ENCODE assay signal across 5 fruit fly cellular contexts in the genomic region with DNA sequence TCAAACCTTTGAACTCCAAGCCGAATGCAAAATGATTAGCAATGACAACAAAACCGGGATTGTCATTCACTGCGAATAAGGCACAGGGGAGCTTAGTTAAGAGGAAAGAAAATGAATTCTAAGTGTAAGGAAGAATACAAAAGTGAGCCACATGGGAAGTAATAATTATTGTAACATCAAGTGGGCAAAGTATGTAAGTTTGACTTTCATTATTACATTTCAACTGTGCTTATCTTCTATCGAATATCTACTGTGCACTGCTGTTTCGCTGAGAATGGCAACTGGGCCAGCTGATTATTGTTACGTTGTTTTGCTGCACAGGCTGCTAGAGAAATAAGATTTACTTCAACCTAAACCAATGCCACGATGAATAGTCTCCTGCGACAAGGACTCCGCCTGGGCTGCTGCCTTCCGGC.
TF ChIP-seq lines count a peak whose summit lies in the region.

Gene CG7601 (minus strand): TSS at position 68 of the 416 bp plus-strand sequence.
Gene CIA30 (plus strand): TSS at position 288 of the 416 bp plus-strand sequence.

- peak; percentile 63 for TF ChIP-seq CTCF in whole organism, embryonic (GFP tag; optimal IDR thresholded peaks at IDR 0.05; lab: Kevin White, UChicago)

TF ChIP-seq in whole organism, adult, 20 proteins besides CTCF, POLR2A, EP300 and RAD21 (continues in another document):
- TF ChIP-seq CG5204 (GFP tag; optimal IDR thresholded peaks at IDR 0.05; lab: Kevin White, UChicago): peak; percentile 98
- peak; percentile 99 for TF ChIP-seq CG1620 (GFP tag; optimal IDR thresholded peaks at IDR 0.05; lab: Kevin White, UChicago)
- TF ChIP-seq CG7101 (tag; optimal IDR thresholded peaks at IDR 0.05; lab: Kevin White, UChicago): peak; percentile 99
- TF ChIP-seq toe (GFP tag; optimal IDR thresholded peaks at IDR 0.05; lab: Kevin White, UChicago): peak; percentile 100
- TF ChIP-seq bab1 (GFP tag; optimal IDR thresholded peaks at IDR 0.05; lab: Kevin White, UChicago): peak; percentile 98
- peak; percentile 98 for TF ChIP-seq CG33017 (tag; optimal IDR thresholded peaks at IDR 0.05; lab: Kevin White, UChicago)
- TF ChIP-seq tj (GFP tag; optimal IDR thresholded peaks at IDR 0.05; lab: Kevin White, UChicago): peak; percentile 83
- no peak for TF ChIP-seq kay (GFP tag; lab: Kevin White, UChicago; ENCODE audit: borderline replicate concordance)
- peak; percentile 96 for TF ChIP-seq Mnt (GFP tag; optimal IDR thresholded peaks at IDR 0.05; lab: Kevin White, UChicago)
- TF ChIP-seq CG11617 (GFP tag; optimal IDR thresholded peaks at IDR 0.05; lab: Kevin White, UChicago): peak; percentile 96
- TF ChIP-seq CG14711 (tag; optimal IDR thresholded peaks at IDR 0.05; lab: Kevin White, UChicago): peak; percentile 95
- TF ChIP-seq pad (GFP tag; optimal IDR thresholded peaks at IDR 0.05; lab: Kevin White, UChicago): peak; percentile 92
- peak; percentile 100 for TF ChIP-seq Hr96 (GFP tag; optimal IDR thresholded peaks at IDR 0.05; lab: Kevin White, UChicago)
- peak; percentile 98 for TF ChIP-seq Crg-1 (GFP tag; optimal IDR thresholded peaks at IDR 0.05; lab: Kevin White, UChicago)
- TF ChIP-seq CG12768 (GFP tag; optimal IDR thresholded peaks at IDR 0.05; lab: Kevin White, UChicago): peak; percentile 99
- TF ChIP-seq Clk (GFP tag; optimal IDR thresholded peaks at IDR 0.05; lab: Kevin White, UChicago): peak; percentile 97

TF ChIP-seq in whole organism, embryonic, 481 proteins besides CTCF, POLR2A, EP300 and RAD21 (continues in another document):
- peak; percentile 100 for TF ChIP-seq cas (GFP tag; IDR thresholded peaks at IDR 0.05; lab: Robert Waterston, UW)
- TF ChIP-seq CG10321 (GFP tag; IDR thresholded peaks at IDR 0.05; lab: Robert Waterston, UW): peak; percentile 90
- peak; percentile 96 for TF ChIP-seq CG12299 (tag; optimal IDR thresholded peaks at IDR 0.05; lab: Kevin White, UChicago)
- peak; percentile 93 for TF ChIP-seq Usf (GFP tag; optimal IDR thresholded peaks at IDR 0.05; lab: Kevin White, UChicago)
- peak; percentile 94 for TF ChIP-seq NC2α (GFP tag; optimal IDR thresholded peaks at IDR 0.05; lab: Kevin White, UChicago)
- TF ChIP-seq Mad (GFP tag; optimal IDR thresholded peaks at IDR 0.05; lab: Kevin White, UChicago): peak; percentile 97
- TF ChIP-seq twi (tag; optimal IDR thresholded peaks at IDR 0.05; lab: Kevin White, UChicago): no peak
- TF ChIP-seq zen2 (GFP tag; IDR thresholded peaks at IDR 0.05; lab: Robert Waterston, UW; ENCODE audit: partially characterized antibody): no peak
- TF ChIP-seq CG14710 (tag; optimal IDR thresholded peaks at IDR 0.05; lab: Kevin White, UChicago): peak; percentile 96
- TF ChIP-seq B-H2 (GFP tag; optimal IDR thresholded peaks at IDR 0.05; lab: Kevin White, UChicago): peak; percentile 98
- peak; percentile 85 for TF ChIP-seq CG2202 (tag; optimal IDR thresholded peaks at IDR 0.05; lab: Kevin White, UChicago)
- TF ChIP-seq Bgb (GFP tag; IDR thresholded peaks at IDR 0.05; lab: Robert Waterston, UW; ENCODE audit: partially characterized antibody): peak; percentile 33; the same call in 1 of the 2 replicates
- peak in 1 of 3 experiments; percentile 91 for TF ChIP-seq Stat92E (GFP tag; optimal IDR thresholded peaks at IDR 0.05; lab: Kevin White, UChicago)
- peak; percentile 94 for TF ChIP-seq Neu2 (GFP tag; optimal IDR thresholded peaks at IDR 0.05; lab: Kevin White, UChicago; ENCODE audit: borderline replicate concordance)
- peak; percentile 100 for TF ChIP-seq row (GFP tag; IDR thresholded peaks at IDR 0.05; lab: Robert Waterston, UW)
- no peak for TF ChIP-seq CG14860 (GFP tag; IDR thresholded peaks at IDR 0.05; lab: Robert Waterston, UW; ENCODE audit: partially characterized antibody)

TF ChIP-seq in whole organism, prepupa, 60 proteins besides CTCF, POLR2A, EP300 and RAD21 (continues in another document):
- peak; percentile 99 for TF ChIP-seq lz (GFP tag; optimal IDR thresholded peaks at IDR 0.05; lab: Kevin White, UChicago)
- TF ChIP-seq CG31627 (GFP tag; optimal IDR thresholded peaks at IDR 0.05; lab: Kevin White, UChicago): peak; percentile 99
- peak; percentile 98 for TF ChIP-seq CG6276 (GFP tag; optimal IDR thresholded peaks at IDR 0.05; lab: Kevin White, UChicago)
- TF ChIP-seq achi (GFP tag; optimal IDR thresholded peaks at IDR 0.05; lab: Kevin White, UChicago): peak; percentile 98
- TF ChIP-seq CG8119 (GFP tag; IDR thresholded peaks at IDR 0.05; lab: Robert Waterston, UW): peak; percentile 100
- TF ChIP-seq CG4318 (GFP tag; optimal IDR thresholded peaks at IDR 0.05; lab: Kevin White, UChicago): peak; percentile 97
- peak; percentile 100 for TF ChIP-seq CG6163 (GFP tag; IDR thresholded peaks at IDR 0.05; lab: Robert Waterston, UW)
- peak; percentile 96 to 98 for TF ChIP-seq ss (GFP tag; optimal IDR thresholded peaks at IDR 0.05; lab: Kevin White, UChicago)
- TF ChIP-seq CG6854 (GFP tag; optimal IDR thresholded peaks at IDR 0.05; lab: Kevin White, UChicago): peak; percentile 97
- TF ChIP-seq CG8319 (GFP tag; optimal IDR thresholded peaks at IDR 0.05; lab: Kevin White, UChicago): peak; percentile 99
- peak; percentile 98 for TF ChIP-seq net (GFP tag; optimal IDR thresholded peaks at IDR 0.05; lab: Kevin White, UChicago)
- TF ChIP-seq Hr38 (GFP tag; optimal IDR thresholded peaks at IDR 0.05; lab: Kevin White, UChicago): peak; percentile 98
- TF ChIP-seq Sox14 (GFP tag; optimal IDR thresholded peaks at IDR 0.05; lab: Kevin White, UChicago): peak; percentile 99
- peak; percentile 95 for TF ChIP-seq CG16779 (tag; optimal IDR thresholded peaks at IDR 0.05; lab: Kevin White, UChicago)
- peak; percentile 97 for TF ChIP-seq CG8632 (GFP tag; optimal IDR thresholded peaks at IDR 0.05; lab: Kevin White, UChicago)
- peak; percentile 98 for TF ChIP-seq Ets96B (tag; optimal IDR thresholded peaks at IDR 0.05; lab: Kevin White, UChicago)
- TF ChIP-seq fkh (GFP tag; optimal IDR thresholded peaks at IDR 0.05; lab: Kevin White, UChicago): no peak
- peak; percentile 99 for TF ChIP-seq Sox15 (GFP tag; optimal IDR thresholded peaks at IDR 0.05; lab: Kevin White, UChicago)

TF ChIP-seq in whole organism, pupa, 21 proteins besides CTCF, POLR2A, EP300 and RAD21 (continues in another document):
- TF ChIP-seq CG10348 (GFP tag; IDR thresholded peaks at IDR 0.05; lab: Robert Waterston, UW) (peak; percentile 100), CG9948 (tag; optimal IDR thresholded peaks at IDR 0.05; lab: Kevin White, UChicago) (peak; percentile 98), CG4496 (GFP tag; IDR thresholded peaks at IDR 0.05; lab: Robert Waterston, UW) (peak; percentile 100), CG32121 (GFP tag; IDR thresholded peaks at IDR 0.05; lab: Robert Waterston, UW) (peak; percentile 100), CG15710 (tag; optimal IDR thresholded peaks at IDR 0.05; lab: Kevin White, UChicago) (peak; percentile 99), fd96Ca (GFP tag; IDR thresholded peaks at IDR 0.05; lab: Robert Waterston, UW) (peak; percentile 100), CG8301 (tag; optimal IDR thresholded peaks at IDR 0.05; lab: Kevin White, UChicago) (peak; percentile 98), CG17806 (tag; optimal IDR thresholded peaks at IDR 0.05; lab: Kevin White, UChicago) (peak; percentile 99), D1 (tag; optimal IDR thresholded peaks at IDR 0.05; lab: Kevin White, UChicago) (no peak), Pif1B (GFP tag; optimal IDR thresholded peaks at IDR 0.05; lab: Kevin White, UChicago) (peak; percentile 98), CG8159 (tag; optimal IDR thresholded peaks at IDR 0.05; lab: Kevin White, UChicago) (peak; percentile 98), Pif1A (GFP tag; optimal IDR thresholded peaks at IDR 0.05; lab: Kevin White, UChicago) (peak; percentile 100), CG13204 (GFP tag; optimal IDR thresholded peaks at IDR 0.05; lab: Kevin White, UChicago) (no peak), CG34367 (tag; optimal IDR thresholded peaks at IDR 0.05; lab: Kevin White, UChicago) (peak; percentile 96), CG12605 (GFP tag; IDR thresholded peaks at IDR 0.05; lab: Robert Waterston, UW) (peak; percentile 100), Ets98B (GFP tag; IDR thresholded peaks at IDR 0.05; lab: Robert Waterston, UW) (peak; percentile 100), gl (tag; optimal IDR thresholded peaks at IDR 0.05; lab: Kevin White, UChicago) (peak; percentile 98), CG14655 (GFP tag; optimal IDR thresholded peaks at IDR 0.05; lab: Kevin White, UChicago) (peak; percentile 99), rn (GFP tag; IDR thresholded peaks at IDR 0.05; lab: Robert Waterston, UW) (peak; percentile 100), EcR (GFP tag; optimal IDR thresholded peaks at IDR 0.05; lab: Kevin White, UChicago) (peak; percentile 61)

TF ChIP-seq in whole organism, wandering third instar larva, 38 proteins besides CTCF, POLR2A, EP300 and RAD21 (continues in another document):
- TF ChIP-seq h (GFP tag; optimal IDR thresholded peaks at IDR 0.05; lab: Kevin White, UChicago): peak; percentile 99
- no peak for TF ChIP-seq tai (GFP tag; optimal IDR thresholded peaks at IDR 0.05; lab: Kevin White, UChicago)
- no peak for TF ChIP-seq usp (GFP tag; optimal IDR thresholded peaks at IDR 0.05; lab: Kevin White, UChicago)
- TF ChIP-seq OdsH (GFP tag; optimal IDR thresholded peaks at IDR 0.05; lab: Kevin White, UChicago): peak; percentile 98
- TF ChIP-seq Dfd (GFP tag; optimal IDR thresholded peaks at IDR 0.05; lab: Kevin White, UChicago): peak; percentile 98
- TF ChIP-seq lola (GFP tag; optimal IDR thresholded peaks at IDR 0.05; lab: Kevin White, UChicago): no peak
- TF ChIP-seq brk (GFP tag; optimal IDR thresholded peaks at IDR 0.05; lab: Kevin White, UChicago): no peak
- TF ChIP-seq Jra (GFP tag; optimal IDR thresholded peaks at IDR 0.05; lab: Kevin White, UChicago): peak; percentile 98
- peak; percentile 96 for TF ChIP-seq sage (GFP tag; optimal IDR thresholded peaks at IDR 0.05; lab: Kevin White, UChicago)
- TF ChIP-seq CG9705 (GFP tag; optimal IDR thresholded peaks at IDR 0.05; lab: Kevin White, UChicago): peak; percentile 99
- TF ChIP-seq dsf (GFP tag; optimal IDR thresholded peaks at IDR 0.05; lab: Kevin White, UChicago; ENCODE audit: borderline replicate concordance): peak; percentile 95
- no peak for TF ChIP-seq CrebA (GFP tag; optimal IDR thresholded peaks at IDR 0.05; lab: Kevin White, UChicago; ENCODE audit: borderline replicate concordance)
- TF ChIP-seq Abd-B (GFP tag; optimal IDR thresholded peaks at IDR 0.05; lab: Kevin White, UChicago): no peak
- peak; percentile 85 for TF ChIP-seq Rel (GFP tag; optimal IDR thresholded peaks at IDR 0.05; lab: Kevin White, UChicago)
- peak; percentile 93 for TF ChIP-seq Rel (tag; optimal IDR thresholded peaks at IDR 0.05; lab: Kevin White, UChicago)
- TF ChIP-seq CG32264 (GFP tag; optimal IDR thresholded peaks at IDR 0.05; lab: Kevin White, UChicago): peak; percentile 98
- TF ChIP-seq rgr (GFP tag; optimal IDR thresholded peaks at IDR 0.05; lab: Kevin White, UChicago): peak; percentile 99
- no peak for TF ChIP-seq Myc (optimal IDR thresholded peaks at IDR 0.05; lab: Kevin White, UChicago)
- peak; percentile 99 for TF ChIP-seq br (GFP tag; optimal IDR thresholded peaks at IDR 0.05; lab: Kevin White, UChicago)
- TF ChIP-seq GATAd (GFP tag; optimal IDR thresholded peaks at IDR 0.05; lab: Kevin White, UChicago): peak; percentile 94
- TF ChIP-seq jim (GFP tag; optimal IDR thresholded peaks at IDR 0.05; lab: Kevin White, UChicago): peak; percentile 96
- peak; percentile 99 for TF ChIP-seq fru (GFP tag; optimal IDR thresholded peaks at IDR 0.05; lab: Kevin White, UChicago)
